Fruit fly (Drosophila melanogaster) whole organism, embryonic: Measurements from ENCODE around the gene Cyp303a1.
A peak's percentile ranks its signal among the peaks of the same experiment; 100 is the strongest.

Experiments used
- Adf1 ChIP-seq: fragments of 200-800 bp; sonication (Bioruptor generic); IDR thresholded peaks from 2 replicates; pipeline ENCODE4 v1.3.6; 2022; ENCODE audit warnings: missing biosample characterization, missing genetic modification characterization
- B-H1 ChIP-seq: fragments of 200-800 bp; sonication (Bioruptor generic); IDR thresholded peaks from 3 replicates; pipeline ENCODE4 v1.3.6; 2022; ENCODE audit warnings: missing biosample characterization, missing genetic modification characterization
- Bteb2 ChIP-seq: fragments of 200-800 bp; sonication (Bioruptor generic); optimal IDR thresholded peaks from 2 replicates; lab custom pipeline; 2016; ENCODE audit warnings: missing biosample characterization, missing genetic modification characterization
- CG12071 ChIP-seq: fragments of 200-800 bp; sonication (Bioruptor generic); optimal IDR thresholded peaks from 3 replicates; lab custom pipeline; 2018; ENCODE audit warnings: missing biosample characterization, mild to moderate bottlenecking, missing genetic modification characterization
- CG13624 ChIP-seq: fragments of 200-800 bp; sonication (Bioruptor generic); optimal IDR thresholded peaks from 2 replicates; lab custom pipeline; 2016; ENCODE audit warnings: missing biosample characterization, missing genetic modification characterization
- CG13894 ChIP-seq: fragments of 200-800 bp; sonication (Bioruptor generic); optimal IDR thresholded peaks from 3 replicates; lab custom pipeline; 2018; ENCODE audit warnings: missing biosample characterization, mild to moderate bottlenecking, missing genetic modification characterization, moderate library complexity
- CG14050 ChIP-seq: fragments of 200-800 bp; sonication (Bioruptor generic); IDR thresholded peaks from 3 replicates; pipeline ENCODE4 v1.3.6; 2022; ENCODE audit warnings: missing biosample characterization, missing genetic modification characterization
- CG15269 ChIP-seq: fragments of 200-800 bp; sonication (Bioruptor generic); optimal IDR thresholded peaks from 2 replicates; lab custom pipeline; 2018; ENCODE audit warnings: missing biosample characterization, mild to moderate bottlenecking, missing genetic modification characterization, moderate library complexity
- CG18011 ChIP-seq: fragments of 200-800 bp; sonication (Bioruptor generic); optimal IDR thresholded peaks from 2 replicates; lab custom pipeline; 2017; ENCODE audit warnings: missing biosample characterization, missing genetic modification characterization, mild to moderate bottlenecking, moderate library complexity, missing genotype
- CG18262 ChIP-seq: fragments of 200-800 bp; optimal IDR thresholded peaks from 3 replicates; lab custom pipeline; 2019; ENCODE audit warnings: missing biosample characterization, mild to moderate bottlenecking, missing genetic modification characterization, moderate library complexity
- CG1832 ChIP-seq: fragments of 200-800 bp; sonication (Bioruptor generic); optimal IDR thresholded peaks from 2 replicates; lab custom pipeline; 2017; ENCODE audit warnings: missing biosample characterization, mild to moderate bottlenecking, missing genetic modification characterization, inconsistent platforms
- CG18599 ChIP-seq: fragments of 200-800 bp; sonication (Bioruptor generic); optimal IDR thresholded peaks from 3 replicates; lab custom pipeline; 2017; ENCODE audit warnings: missing biosample characterization, missing genetic modification characterization, mild to moderate bottlenecking, moderate library complexity, missing genetic modification reagents
- CG18619 ChIP-seq: fragments of 200-800 bp; sonication (Bioruptor generic); optimal IDR thresholded peaks from 3 replicates; lab custom pipeline; 2017; ENCODE audit warnings: missing biosample characterization, mild to moderate bottlenecking, missing genetic modification characterization
- CG2116 ChIP-seq: fragments of 200-800 bp; sonication (Bioruptor generic); optimal IDR thresholded peaks from 3 replicates; lab custom pipeline; 2018; ENCODE audit warnings: missing biosample characterization, mild to moderate bottlenecking, missing genetic modification characterization
- CG2120 ChIP-seq: fragments of 200-800 bp; sonication (Bioruptor generic); optimal IDR thresholded peaks from 3 replicates; lab custom pipeline; 2016; ENCODE audit warnings: missing biosample characterization, missing genetic modification characterization
- CG2875 ChIP-seq: fragments of 200-800 bp; sonication (Bioruptor generic); optimal IDR thresholded peaks from 2 replicates; lab custom pipeline; 2017; ENCODE audit warnings: missing biosample characterization, mild to moderate bottlenecking, missing genetic modification characterization, missing genetic modification reagents
- CG3847 ChIP-seq: fragments of 200-800 bp; sonication (Bioruptor generic); IDR thresholded peaks from 2 replicates; pipeline ENCODE4 v1.3.6; 2022; ENCODE audit warnings: missing biosample characterization, missing genetic modification characterization
- CG6654 ChIP-seq: fragments of 200-800 bp; sonication (Bioruptor generic); optimal IDR thresholded peaks from 2 replicates; lab custom pipeline; 2017; ENCODE audit warnings: missing biosample characterization, mild to moderate bottlenecking, missing genetic modification characterization
- CG6854 ChIP-seq: fragments of 200-800 bp; sonication (Bioruptor generic); optimal IDR thresholded peaks from 3 replicates; lab custom pipeline; 2017; ENCODE audit warnings: missing biosample characterization, mild to moderate bottlenecking, missing genetic modification characterization
- CG7928 ChIP-seq: fragments of 200-800 bp; sonication (Bioruptor generic); optimal IDR thresholded peaks from 2 replicates; lab custom pipeline; 2017; ENCODE audit warnings: missing biosample characterization, mild to moderate bottlenecking, missing genetic modification characterization
- CoRest ChIP-seq: fragments of 200-800 bp; sonication (Bioruptor generic); optimal IDR thresholded peaks from 3 replicates; lab custom pipeline; 2018; ENCODE audit warnings: missing biosample characterization, mild to moderate bottlenecking, missing genetic modification characterization, moderate library complexity
- Eip74EF ChIP-seq, 2 experiments: fragments of 200-800 bp in 1 of 2; fragments of >200 bp in 1 of 2; sonication (Bioruptor generic) in 1 of 2; optimal IDR thresholded peaks; 2 replicates each; lab custom pipeline; 2017 to 2019; ENCODE audit warnings: missing biosample characterization in 2 of 2, missing genetic modification characterization in 2 of 2, mild to moderate bottlenecking in 1 of 2, moderate library complexity in 1 of 2
- Hmx ChIP-seq: fragments of 200-800 bp; sonication (Bioruptor generic); optimal IDR thresholded peaks from 2 replicates; lab custom pipeline; 2016; ENCODE audit warnings: missing biosample characterization, missing genetic modification characterization
- Jarid2 ChIP-seq: fragments of 200-800 bp; sonication (Bioruptor generic); optimal IDR thresholded peaks from 3 replicates; lab custom pipeline; 2017; ENCODE audit warnings: mild to moderate bottlenecking, missing biosample characterization, missing genetic modification reagents, missing genetic modification characterization
- NK7.1 ChIP-seq: fragments of 200-800 bp; sonication (Bioruptor generic); optimal IDR thresholded peaks from 3 replicates; lab custom pipeline; 2016; ENCODE audit warnings: missing biosample characterization, missing genetic modification characterization
- Nf-YC ChIP-seq: fragments of 200-800 bp; optimal IDR thresholded peaks from 3 replicates; lab custom pipeline; 2019; ENCODE audit warnings: missing biosample characterization, mild to moderate bottlenecking, missing genetic modification characterization, moderate library complexity
- Pdp1 ChIP-seq, 2 experiments: fragments of 200-800 bp; sonication (Bioruptor generic); optimal IDR thresholded peaks; 3 replicates each; lab custom pipeline; 2016; ENCODE audit warnings: missing biosample characterization in 2 of 2, missing genetic modification characterization in 2 of 2, mild to moderate bottlenecking in 1 of 2, moderate library complexity in 1 of 2
- Ravus ChIP-seq: fragments of 200-800 bp; sonication (Bioruptor generic); IDR thresholded peaks from 2 replicates; pipeline ENCODE4 v1.3.6; 2022; ENCODE audit warnings: missing biosample characterization, missing genetic modification characterization
- Sox100B ChIP-seq: fragments of 200-800 bp; sonication (Bioruptor generic); optimal IDR thresholded peaks from 3 replicates; lab custom pipeline; 2018; ENCODE audit warnings: missing biosample characterization, mild to moderate bottlenecking, missing genetic modification characterization
- Sox102F ChIP-seq: fragments of 200-800 bp; sonication (Bioruptor generic); optimal IDR thresholded peaks from 2 replicates; lab custom pipeline; 2018; ENCODE audit warnings: missing biosample characterization, mild to moderate bottlenecking, missing genetic modification characterization, moderate library complexity
- cg ChIP-seq: fragments of 200-800 bp; sonication (Bioruptor generic); optimal IDR thresholded peaks from 3 replicates; lab custom pipeline; 2019; ENCODE audit warnings: missing biosample characterization, mild to moderate bottlenecking, missing genetic modification characterization, moderate library complexity
- dm ChIP-seq: fragments of 200-800 bp; sonication (Bioruptor generic); optimal IDR thresholded peaks from 3 replicates; lab custom pipeline; 2016; ENCODE audit warnings: missing biosample characterization, missing genetic modification characterization
- dpn ChIP-seq, 2 experiments: fragments of 200-800 bp; sonication (Bioruptor generic); optimal IDR thresholded peaks; 3 replicates each; lab custom pipeline; 2016; ENCODE audit warnings: missing biosample characterization in 2 of 2, missing genetic modification characterization in 2 of 2
- gcm2 ChIP-seq: fragments of 200-800 bp; sonication (Bioruptor generic); optimal IDR thresholded peaks from 2 replicates; lab custom pipeline; 2016; ENCODE audit warnings: missing biosample characterization, missing genetic modification characterization
- h ChIP-seq: fragments of >200 bp; optimal IDR thresholded peaks from 2 replicates; lab custom pipeline; 2017
- kah ChIP-seq: fragments of 200-800 bp; sonication (Bioruptor generic); optimal IDR thresholded peaks from 2 replicates; lab custom pipeline; 2018; ENCODE audit warnings: missing biosample characterization, mild to moderate bottlenecking, missing genetic modification characterization
- lola ChIP-seq, 3 experiments: fragments of >200 bp in 2 of 3; fragments of 200-800 bp in 1 of 3; sonication (Bioruptor generic) in 1 of 3; optimal IDR thresholded peaks; 2 replicates each; lab custom pipeline; 2017 to 2019; ENCODE audit warnings: missing biosample characterization in 3 of 3, missing genetic modification characterization in 3 of 3, mild to moderate bottlenecking in 1 of 3, moderate library complexity in 1 of 3
- nmo ChIP-seq: fragments of 200-800 bp; sonication (Bioruptor generic); optimal IDR thresholded peaks from 2 replicates; lab custom pipeline; 2018; ENCODE audit warnings: missing biosample characterization, mild to moderate bottlenecking, missing genetic modification characterization, moderate library complexity
- pros ChIP-seq: fragments of 200-800 bp; sonication (Bioruptor generic); optimal IDR thresholded peaks from 3 replicates; lab custom pipeline; 2019; ENCODE audit warnings: missing biosample characterization, mild to moderate bottlenecking, missing genetic modification characterization, moderate library complexity
- schlank ChIP-seq: fragments of 200-800 bp; sonication (Bioruptor generic); optimal IDR thresholded peaks from 2 replicates; lab custom pipeline; 2018; ENCODE audit warnings: missing biosample characterization, mild to moderate bottlenecking, missing genetic modification characterization
- sd ChIP-seq: fragments of 200-800 bp; sonication (Bioruptor generic); optimal IDR thresholded peaks from 3 replicates; lab custom pipeline; 2018; ENCODE audit warnings: missing biosample characterization, mild to moderate bottlenecking, missing genetic modification characterization, moderate library complexity
- sens ChIP-seq: fragments of 200-800 bp; sonication (Bioruptor generic); peaks from one replicate; lab custom pipeline; 2016; ENCODE audit warnings: missing biosample characterization, missing genetic modification characterization
- sisA ChIP-seq: fragments of 200-800 bp; sonication (Bioruptor generic); IDR thresholded peaks from 2 replicates; pipeline ENCODE4 v1.3.6; 2022; ENCODE audit warnings: missing biosample characterization, missing genetic modification characterization
- so ChIP-seq: fragments of 200-800 bp; sonication (Bioruptor generic); IDR thresholded peaks from 3 replicates; pipeline ENCODE4 v1.3.6; 2022; ENCODE audit warnings: missing biosample characterization, missing genetic modification characterization
- sqz ChIP-seq: fragments of 200-800 bp; sonication (Bioruptor generic); optimal IDR thresholded peaks from 3 replicates; lab custom pipeline; 2018; ENCODE audit warnings: missing biosample characterization, mild to moderate bottlenecking, missing genetic modification characterization
- trh ChIP-seq: fragments of 200-800 bp; sonication (Bioruptor generic); optimal IDR thresholded peaks from 2 replicates; lab custom pipeline; 2016; ENCODE audit warnings: missing biosample characterization, missing genetic modification characterization
- usp ChIP-seq: fragments of >200 bp; optimal IDR thresholded peaks from 2 replicates; lab custom pipeline; 2017; ENCODE audit warnings: missing biosample characterization, missing genetic modification characterization
- z ChIP-seq: fragments of 200-800 bp; sonication (Bioruptor generic); IDR thresholded peaks from 3 replicates; pipeline ENCODE4 v1.3.6; 2022; ENCODE audit warnings: missing biosample characterization, missing genetic modification characterization

Gene Cyp303a1

dm6 chr2L:16284306-16285299 lies 9.4 kb upstream of the Cyp303a1 start (continued):
- TF ChIP-seq CoRest (peak; percentile 46), nmo (GFP tag; lab: Kevin White, UChicago) (peak; percentile 37), Sox102F (peak; percentile 54), Nf-YC (tag; lab: Kevin White, UChicago) (peak; percentile 1), kah (GFP tag; lab: Kevin White, UChicago) (peak; percentile 53), CG7928 (GFP tag; lab: Kevin White, UChicago) (peak; percentile 25), CG12071 (GFP tag; lab: Kevin White, UChicago) (peak; percentile 66), usp (no peak), NK7.1 (no peak), z (GFP tag; lab: Robert Waterston, UW) (no peak), B-H1 (GFP tag; lab: Robert Waterston, UW) (no peak), so (GFP tag; lab: Robert Waterston, UW) (no peak), Pdp1 (GFP tag; optimal IDR thresholded peaks at IDR 0.05; lab: Kevin White, UChicago) (peak in 1 of 2 experiments; percentile 54), Sox100B (GFP tag; lab: Kevin White, UChicago) (peak; percentile 25), schlank (tag; lab: Kevin White, UChicago) (peak; percentile 47), CG2116 (GFP tag; lab: Kevin White, UChicago) (peak; percentile 20), Bteb2 (GFP tag; lab: Kevin White, UChicago) (peak; percentile 37), CG6654 (no peak), gcm2 (GFP tag; lab: Kevin White, UChicago) (peak; percentile 47), Jarid2 (GFP tag; lab: Kevin White, UChicago) (peak; percentile 30), dm (GFP tag; lab: Kevin White, UChicago) (peak; percentile 47), CG18599 (GFP tag; lab: Kevin White, UChicago) (peak; percentile 77), CG15269 (tag; lab: Kevin White, UChicago) (peak; percentile 77), h (lab: Kevin White, UChicago) (no peak), Hmx (GFP tag; lab: Kevin White, UChicago) (peak; percentile 8), CG3847 (GFP tag; lab: Robert Waterston, UW) (no peak), CG18262 (peak; percentile 27), CG2875 (GFP tag; lab: Kevin White, UChicago) (peak; percentile 4), CG14050 (GFP tag; lab: Robert Waterston, UW) (no peak), CG13894 (tag; lab: Kevin White, UChicago) (peak; percentile 60), Ravus (GFP tag; lab: Robert Waterston, UW) (no peak), CG1832 (GFP tag; lab: Kevin White, UChicago) (peak; percentile 81), pros (GFP tag; lab: Kevin White, UChicago) (no peak), CG18619 (peak; percentile 23), cg (GFP tag; lab: Kevin White, UChicago) (peak; percentile 62), Eip74EF (GFP tag; optimal IDR thresholded peaks at IDR 0.05; lab: Kevin White, UChicago) (peak in 1 of 2 experiments; percentile 29), lola (GFP tag; optimal IDR thresholded peaks at IDR 0.05; lab: Kevin White, UChicago) (no peak), sqz (peak; percentile 93), CG18011 (GFP tag; lab: Kevin White, UChicago) (peak; percentile 32), sd (tag; lab: Kevin White, UChicago) (peak; percentile 41), CG2120 (GFP tag; lab: Kevin White, UChicago) (peak; percentile 61), CG6854 (GFP tag; lab: Kevin White, UChicago) (peak; percentile 30), sens (peak; percentile 94), dpn (GFP tag; optimal IDR thresholded peaks at IDR 0.05; lab: Kevin White, UChicago) (peak; percentile 56 to 63), trh (GFP tag; lab: Kevin White, UChicago) (peak; percentile 36), CG13624 (GFP tag; lab: Kevin White, UChicago) (peak; percentile 76), sisA (GFP tag; lab: Robert Waterston, UW) (no peak), Adf1 (no peak)
